Worm (Caenorhabditis elegans): ENCODE measurements around the gene B0024.15.

B0024.15 gene

ce11 chrV:10313953-10314352, 24.1 kb downstream of the B0024.15 start, which contains the start of gene gcy-6:
TSS of gene gcy-6 (minus strand) at chrV:10314053.
- no peak for TF ChIP-seq ztf-29 (GFP tag; IDR thresholded peaks at IDR 0.05)
- TF ChIP-seq tab-1 (GFP tag; IDR thresholded peaks at IDR 0.05): no peak
- no peak for TF ChIP-seq T22C8.4 (GFP tag; IDR thresholded peaks at IDR 0.05)
- no peak for TF ChIP-seq cog-1 (tag; optimal IDR thresholded peaks at IDR 0.05)
- no peak for TF ChIP-seq klf-2 (GFP tag; conservative IDR thresholded peaks at IDR 0.05)
- TF ChIP-seq med-1 (GFP tag; optimal IDR thresholded peaks at IDR 0.05; ENCODE audit: insufficient read depth): no peak
- TF ChIP-seq ztf-23 (GFP tag; IDR thresholded peaks at IDR 0.05): no peak
- no peak for TF ChIP-seq flt-1 (GFP tag; IDR thresholded peaks at IDR 0.05)
- TF ChIP-seq ref-1 (GFP tag; conservative IDR thresholded peaks at IDR 0.05): no peak

- no peak for TF ChIP-seq ref-1 (GFP tag; conservative IDR thresholded peaks at IDR 0.05)
- no peak for TF ChIP-seq cog-1 (tag; optimal IDR thresholded peaks at IDR 0.05)
Measured at ce11 chrV:10314371-10314770, 24.5 kb downstream of the B0024.15 start, which contains the start of gene trx-2. TSS of gene trx-2 (plus strand) at chrV:10314671.

ce11 chrV:10317294-10317693, 27.5 kb downstream of the B0024.15 start, which contains the start of gene asps-1:
TSS of gene asps-1 (minus strand) at chrV:10317394.
- TF ChIP-seq tab-1 (GFP tag; IDR thresholded peaks at IDR 0.05) (no peak), cog-1 (tag; optimal IDR thresholded peaks at IDR 0.05) (no peak), ztf-23 (GFP tag; IDR thresholded peaks at IDR 0.05) (no peak), flt-1 (GFP tag; IDR thresholded peaks at IDR 0.05) (no peak), ztf-29 (GFP tag; IDR thresholded peaks at IDR 0.05) (no peak), T22C8.4 (GFP tag; IDR thresholded peaks at IDR 0.05) (no peak), med-1 (GFP tag; optimal IDR thresholded peaks at IDR 0.05; ENCODE audit: insufficient read depth) (no peak), ref-1 (GFP tag; conservative IDR thresholded peaks at IDR 0.05) (no peak), klf-2 (GFP tag; conservative IDR thresholded peaks at IDR 0.05) (no peak)

- TF ChIP-seq med-1 (GFP tag; optimal IDR thresholded peaks at IDR 0.05; ENCODE audit: insufficient read depth) (no peak), ztf-29 (GFP tag; IDR thresholded peaks at IDR 0.05) (no peak), ref-1 (GFP tag; conservative IDR thresholded peaks at IDR 0.05) (no peak), T22C8.4 (GFP tag; IDR thresholded peaks at IDR 0.05) (no peak), flt-1 (GFP tag; IDR thresholded peaks at IDR 0.05) (no peak), cog-1 (tag; optimal IDR thresholded peaks at IDR 0.05) (no peak), klf-2 (GFP tag; conservative IDR thresholded peaks at IDR 0.05) (no peak), ztf-23 (GFP tag; IDR thresholded peaks at IDR 0.05) (no peak), tab-1 (GFP tag; IDR thresholded peaks at IDR 0.05) (no peak)
Measured at ce11 chrV:10319434-10319833, 29.6 kb downstream of the B0024.15 start, which contains the start of gene B0024.11. TSS of gene B0024.11 (minus strand) at chrV:10319534.

- TF ChIP-seq tab-1 (GFP tag; IDR thresholded peaks at IDR 0.05) (no peak), ztf-23 (GFP tag; IDR thresholded peaks at IDR 0.05) (peak; percentile 69; the same call in 1 of the 2 replicates)
Measured at ce11 chrV:10320101-10320761, 30.4 kb downstream of the B0024.15 start, which contains the start of the genes gna-1 and B0024.13. TSS of gene gna-1 (minus strand) at chrV:10320151. TSS of gene B0024.13 (plus strand) at chrV:10320711.

ce11 chrV:10323537-10323936, 33.7 kb downstream of the B0024.15 start:
- TF ChIP-seq T22C8.4 (GFP tag; IDR thresholded peaks at IDR 0.05) (no peak), tab-1 (GFP tag; IDR thresholded peaks at IDR 0.05) (no peak), ref-1 (GFP tag; conservative IDR thresholded peaks at IDR 0.05) (no peak), flt-1 (GFP tag; IDR thresholded peaks at IDR 0.05) (no peak), klf-2 (GFP tag; conservative IDR thresholded peaks at IDR 0.05) (no peak), ztf-29 (GFP tag; IDR thresholded peaks at IDR 0.05) (no peak), cog-1 (tag; optimal IDR thresholded peaks at IDR 0.05) (no peak), med-1 (GFP tag; optimal IDR thresholded peaks at IDR 0.05; ENCODE audit: insufficient read depth) (no peak), ztf-23 (GFP tag; IDR thresholded peaks at IDR 0.05) (no peak)

ce11 chrV:10328080-10328479, 38.2 kb downstream of the B0024.15 start:
- TF ChIP-seq cog-1 (tag; optimal IDR thresholded peaks at IDR 0.05) (no peak), flt-1 (GFP tag; IDR thresholded peaks at IDR 0.05) (no peak), med-1 (GFP tag; optimal IDR thresholded peaks at IDR 0.05; ENCODE audit: insufficient read depth) (no peak), T22C8.4 (GFP tag; IDR thresholded peaks at IDR 0.05) (no peak), ztf-29 (GFP tag; IDR thresholded peaks at IDR 0.05) (no peak), klf-2 (GFP tag; conservative IDR thresholded peaks at IDR 0.05) (no peak), ztf-23 (GFP tag; IDR thresholded peaks at IDR 0.05) (no peak), ref-1 (GFP tag; conservative IDR thresholded peaks at IDR 0.05) (no peak), tab-1 (GFP tag; IDR thresholded peaks at IDR 0.05) (no peak)

- no peak for TF ChIP-seq tab-1 (GFP tag; IDR thresholded peaks at IDR 0.05)
- TF ChIP-seq med-1 (GFP tag; optimal IDR thresholded peaks at IDR 0.05; ENCODE audit: insufficient read depth): no peak
- no peak for TF ChIP-seq flt-1 (GFP tag; IDR thresholded peaks at IDR 0.05)
- no peak for TF ChIP-seq ref-1 (GFP tag; conservative IDR thresholded peaks at IDR 0.05)
- no peak for TF ChIP-seq ztf-23 (GFP tag; IDR thresholded peaks at IDR 0.05)
- TF ChIP-seq T22C8.4 (GFP tag; IDR thresholded peaks at IDR 0.05): no peak
- TF ChIP-seq klf-2 (GFP tag; conservative IDR thresholded peaks at IDR 0.05): no peak
- TF ChIP-seq cog-1 (tag; optimal IDR thresholded peaks at IDR 0.05): no peak
- TF ChIP-seq ztf-29 (GFP tag; IDR thresholded peaks at IDR 0.05): no peak
Measured at ce11 chrV:10332012-10332411, 42.2 kb downstream of the B0024.15 start, which contains the start of gene crm-1. TSS of gene crm-1 (minus strand) at chrV:10332112.

- TF ChIP-seq ref-1 (GFP tag; conservative IDR thresholded peaks at IDR 0.05) (no peak), T22C8.4 (GFP tag; IDR thresholded peaks at IDR 0.05) (no peak), ztf-23 (GFP tag; IDR thresholded peaks at IDR 0.05) (no peak), ztf-29 (GFP tag; IDR thresholded peaks at IDR 0.05) (no peak)
Measured at ce11 chrV:10333843-10334242, 44.0 kb downstream of the B0024.15 start.
